Worm (Caenorhabditis elegans): ENCODE data around the gene Y19D10B.6.
"Not testable (repeated sequence)": the region's sequence is repeated elsewhere in the genome, so short reads cannot be mapped to it uniquely, and the experiment has no call there.

Y19D10B.6 gene

DNA sequence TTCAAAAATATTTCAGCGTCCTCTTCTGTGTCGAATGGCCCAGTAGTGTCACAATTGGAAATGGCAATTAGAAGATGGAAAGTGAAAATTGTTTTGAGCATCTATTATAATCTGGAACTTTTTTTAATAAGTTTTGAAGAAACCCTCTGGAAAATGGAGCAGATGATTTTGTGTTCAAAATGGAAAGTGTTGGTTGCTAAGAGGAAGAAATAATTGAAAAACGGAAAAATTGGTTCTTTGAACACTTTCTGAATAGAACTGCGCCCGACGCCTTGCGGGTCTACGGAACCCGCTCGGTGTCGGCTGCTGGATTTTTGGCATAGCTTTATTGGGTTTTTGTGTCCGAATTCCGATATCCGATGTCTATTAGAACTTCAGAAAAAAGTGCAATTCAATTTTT, 15.2 kb upstream of the Y19D10B.6 start, which contains the start of gene irld-28:
Gene irld-28, minus strand, starts transcription at position 101 of the 400 bp plus-strand sequence.
- TF ChIP-seq nhr-85 (tag) (no peak), efl-1 (optimal IDR thresholded peaks at IDR 0.05) (no peak), efl-1 (GFP tag; optimal IDR thresholded peaks at IDR 0.05 in 1 of 2) (peak in 1 of 2 experiments; percentile 26)

DNA sequence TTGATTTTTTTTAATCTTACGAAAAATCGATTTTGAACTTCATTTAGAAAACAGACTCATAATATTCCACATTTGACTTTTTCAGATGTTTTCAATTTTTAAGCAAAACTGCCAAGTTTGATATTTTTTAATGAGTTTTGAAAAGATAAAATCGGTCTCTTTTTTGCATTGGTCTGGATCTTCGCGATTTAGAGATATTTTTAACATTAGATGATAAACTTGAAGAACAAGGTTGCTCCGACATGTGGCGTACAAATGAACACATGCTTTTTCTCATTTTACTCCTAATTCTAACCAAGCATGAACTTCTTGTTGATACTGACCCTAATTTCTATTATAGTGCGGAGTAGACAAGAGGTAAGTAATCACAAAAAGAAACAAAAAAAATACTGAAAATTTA, 10.7 kb upstream of the Y19D10B.6 start, which contains the start of gene irld-32:
Gene irld-32, plus strand, starts transcription at position 301 of the 400 bp plus-strand sequence.
- TF ChIP-seq nhr-11 (tag; optimal IDR thresholded peaks at IDR 0.05); ztf-11 (tag; optimal IDR thresholded peaks at IDR 0.05); unc-98 (GFP tag; IDR thresholded peaks at IDR 0.05): not testable (repeated sequence)

DNA sequence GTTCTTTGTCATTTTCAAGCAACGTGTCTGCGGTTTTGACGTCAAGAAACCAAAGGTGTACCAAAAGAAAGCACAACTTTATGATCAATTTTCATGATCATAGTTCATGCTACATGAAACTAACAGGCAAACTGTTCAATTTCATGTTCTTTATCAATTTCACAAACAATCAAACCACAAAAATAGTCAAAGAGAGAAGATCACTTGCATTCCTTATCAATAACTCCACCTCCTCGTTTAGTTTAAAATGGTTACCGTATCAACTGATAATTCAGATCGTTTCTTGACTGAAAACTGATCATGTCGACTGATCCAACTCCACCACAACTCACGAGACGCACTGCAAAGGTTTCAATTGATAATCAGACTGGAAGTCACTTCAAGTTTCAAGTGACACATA, 9.2 kb upstream of the Y19D10B.6 start, which contains the start of gene pud-1.1:
Gene pud-1.1, plus strand, starts transcription at position 301 of the 400 bp plus-strand sequence.
- not testable (repeated sequence) for TF ChIP-seq vab-15 (tag; optimal IDR thresholded peaks at IDR 0.05); snu-23 (GFP tag; optimal IDR thresholded peaks at IDR 0.05); blmp-1 (tag; optimal IDR thresholded peaks at IDR 0.05)

DNA sequence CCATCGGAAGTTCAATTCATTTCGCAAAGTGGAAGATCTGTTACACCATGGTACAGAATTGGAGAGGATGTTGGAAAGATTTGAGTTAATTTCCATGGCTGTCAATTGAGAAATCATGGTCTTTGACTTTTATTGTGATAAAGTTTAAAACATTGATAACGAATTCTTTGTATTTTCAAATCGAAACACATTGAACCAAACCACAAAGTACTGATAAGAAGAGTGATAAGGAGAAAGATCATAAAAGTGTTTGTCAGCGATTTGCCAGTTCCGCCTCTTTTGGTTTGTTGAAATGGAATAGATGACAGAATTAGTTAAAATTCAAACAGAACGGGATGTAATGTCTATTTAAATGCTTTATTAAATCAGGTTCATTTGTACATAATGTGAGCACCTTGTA, 6.2 kb upstream of the Y19D10B.6 start:
- TF ChIP-seq lin-14 (GFP tag; optimal IDR thresholded peaks at IDR 0.05) (peak; percentile 36), C04F5.9 (tag; optimal IDR thresholded peaks at IDR 0.05) (no peak), irx-1 (tag; optimal IDR thresholded peaks at IDR 0.05) (no peak), dpl-1 (GFP tag; optimal IDR thresholded peaks at IDR 0.05) (no peak), F16B12.6 (tag; optimal IDR thresholded peaks at IDR 0.05) (no peak), nhr-47 (tag; optimal IDR thresholded peaks at IDR 0.05) (no peak), unc-98 (GFP tag; IDR thresholded peaks at IDR 0.05) (no peak), nhr-20 (tag; optimal IDR thresholded peaks at IDR 0.05) (peak; percentile 30), elt-3 (tag; optimal IDR thresholded peaks at IDR 0.05) (peak in 1 of 6 experiments; percentile 25), nhr-71 (tag; optimal IDR thresholded peaks at IDR 0.05) (peak; percentile 56), pag-3 (tag; optimal IDR thresholded peaks at IDR 0.05; ENCODE audit: borderline replicate concordance, insufficient read depth) (no peak), skn-1 (tag; optimal IDR thresholded peaks at IDR 0.05) (no peak), elt-2 (tag; optimal IDR thresholded peaks at IDR 0.05) (peak; percentile 98), C16A3.4 (tag; optimal IDR thresholded peaks at IDR 0.05) (no peak), rnt-1 (tag; optimal IDR thresholded peaks at IDR 0.05) (no peak), lir-3 (tag; optimal IDR thresholded peaks at IDR 0.05; ENCODE audit: poor library complexity) (no peak), Y116A8C.19 (tag; optimal IDR thresholded peaks at IDR 0.05; ENCODE audit: borderline replicate concordance) (no peak), nhr-19 (GFP tag; conservative IDR thresholded peaks at IDR 0.05) (no peak), zag-1 (tag; optimal IDR thresholded peaks at IDR 0.05) (no peak), grh-1 (GFP tag; IDR thresholded peaks at IDR 0.05) (no peak), ztf-11 (tag; optimal IDR thresholded peaks at IDR 0.05) (no peak), ama-1 (optimal IDR thresholded peaks at IDR 0.05) (no peak), efl-1 (optimal IDR thresholded peaks at IDR 0.05) (no peak), efl-1 (GFP tag; optimal IDR thresholded peaks at IDR 0.05 in 1 of 2) (peak in 1 of 2 experiments; percentile 64), lin-35 (GFP tag; optimal IDR thresholded peaks at IDR 0.05) (peak in 1 of 2 experiments; percentile 15), tlp-1 (tag; optimal IDR thresholded peaks at IDR 0.05) (peak; percentile 74)

DNA sequence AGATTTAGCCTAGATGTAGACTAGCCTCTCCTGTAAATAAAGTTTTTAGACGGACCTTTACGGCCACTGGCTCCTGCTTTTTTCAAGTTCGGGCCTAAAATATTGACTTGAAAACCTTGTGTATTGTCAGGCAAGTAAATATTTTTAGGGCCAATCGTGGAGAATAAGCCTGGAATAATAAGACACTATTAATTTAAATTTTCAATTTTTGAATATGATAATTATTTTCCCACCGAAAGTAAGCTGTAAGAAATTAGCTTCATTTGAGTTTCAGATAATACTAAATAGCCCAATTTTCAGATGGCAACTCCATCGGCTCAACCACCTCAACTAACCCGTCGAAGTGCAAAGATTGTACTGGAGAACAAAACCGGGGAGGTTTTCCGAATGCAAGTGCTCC, 5.5 kb upstream of the Y19D10B.6 start, which contains the start of gene pud-4:
Gene pud-4, plus strand, starts transcription at position 301 of the 400 bp plus-strand sequence.
- TF ChIP-seq unc-30 (tag; optimal IDR thresholded peaks at IDR 0.05) (no peak), lin-14 (GFP tag; optimal IDR thresholded peaks at IDR 0.05) (no peak), pqm-1 (tag; optimal IDR thresholded peaks at IDR 0.05) (no peak), Y116A8C.19 (tag; optimal IDR thresholded peaks at IDR 0.05; ENCODE audit: borderline replicate concordance) (no peak), nhr-84 (tag; optimal IDR thresholded peaks at IDR 0.05) (no peak), C04F5.9 (tag; optimal IDR thresholded peaks at IDR 0.05) (no peak), mef-2 (tag; optimal IDR thresholded peaks at IDR 0.05) (no peak), dpl-1 (GFP tag; optimal IDR thresholded peaks at IDR 0.05) (no peak)
